Fruit fly (Drosophila melanogaster): ENCODE results near the gene CG8132.
A peak's percentile ranks its signal among the peaks of the same experiment; 100 is the strongest.

CG8132 gene

dm6 chr3R:9424061-9424665 lies 22.9 kb downstream of the CG8132 start (continued):
- no peak for TF ChIP-seq HLHmδ (GFP tag; optimal IDR thresholded peaks at IDR 0.05)
- no peak for TF ChIP-seq CG11504 (tag; optimal IDR thresholded peaks at IDR 0.05)
- TF ChIP-seq ci (GFP tag; IDR thresholded peaks at IDR 0.05): peak; percentile 13; the same call in 1 of the 3 replicates
- peak in 1 of 2 experiments; percentile 25 for TF ChIP-seq Hr78 (GFP tag; optimal IDR thresholded peaks at IDR 0.05)
- no peak for TF ChIP-seq NK7.1 (GFP tag; optimal IDR thresholded peaks at IDR 0.05)

DNA sequence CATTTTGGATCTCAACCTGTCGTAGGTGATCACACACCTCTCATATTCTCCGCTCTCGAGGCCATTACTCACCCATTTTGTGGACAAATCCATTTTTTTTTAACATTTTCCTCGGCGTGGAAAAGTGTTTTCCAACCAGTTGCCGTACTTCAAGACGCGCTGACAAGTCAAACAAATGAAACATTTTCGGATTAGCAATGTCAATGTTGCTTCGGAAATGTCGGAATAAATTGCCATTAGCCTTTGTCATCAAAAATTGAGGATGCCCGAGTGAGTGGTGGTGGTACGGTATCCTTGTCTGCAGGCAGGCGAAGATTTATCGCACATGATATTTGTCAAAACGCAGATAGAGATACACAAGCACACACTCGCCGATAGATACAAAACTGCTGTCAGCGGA lies 26.0 kb downstream of the CG8132 start:
- TF ChIP-seq tap (tag; optimal IDR thresholded peaks at IDR 0.05) (no peak), gt (GFP tag; IDR thresholded peaks at IDR 0.05) (no peak), CG4404 (GFP tag; IDR thresholded peaks at IDR 0.05) (no peak), CG4282 (GFP tag; optimal IDR thresholded peaks at IDR 0.05) (no peak), Myb (GFP tag; optimal IDR thresholded peaks at IDR 0.05) (no peak), her (GFP tag; optimal IDR thresholded peaks at IDR 0.05) (no peak), MTF-1 (GFP tag; optimal IDR thresholded peaks at IDR 0.05; ENCODE audit: borderline replicate concordance) (no peak), ac (GFP tag; optimal IDR thresholded peaks at IDR 0.05) (peak; percentile 3), tll (GFP tag; optimal IDR thresholded peaks at IDR 0.05) (peak in 1 of 2 experiments; percentile 53), ato (GFP tag; IDR thresholded peaks at IDR 0.05; ENCODE audit: partially characterized antibody) (no peak), CG12659 (GFP tag; optimal IDR thresholded peaks at IDR 0.05) (no peak), CG15479 (GFP tag; optimal IDR thresholded peaks at IDR 0.05) (peak; percentile 18), CG3065 (GFP tag; optimal IDR thresholded peaks at IDR 0.05) (no peak), CG2199 (GFP tag; IDR thresholded peaks at IDR 0.05) (peak; percentile 15; the same call in 1 of the 3 replicates), Med (GFP tag) (peak; percentile 20), Trl (optimal IDR thresholded peaks at IDR 0.05) (peak in 1 of 2 experiments; percentile 5), Trl (GFP tag; optimal IDR thresholded peaks at IDR 0.05) (no peak), CG7745 (tag; optimal IDR thresholded peaks at IDR 0.05) (no peak), Neu2 (GFP tag; optimal IDR thresholded peaks at IDR 0.05; ENCODE audit: borderline replicate concordance) (peak; percentile 2), dpn (GFP tag; optimal IDR thresholded peaks at IDR 0.05) (no peak)

dm6 chr3R:9428189-9428699 lies 26.9 kb downstream of the CG8132 start:
- TF ChIP-seq gro (GFP tag; optimal IDR thresholded peaks at IDR 0.05) (peak; percentile 79), CG11504 (tag; optimal IDR thresholded peaks at IDR 0.05) (peak; percentile 27), bowl (GFP tag; IDR thresholded peaks at IDR 0.05) (peak; percentile 47; the same call in 1 of the 2 replicates), exex (tag; optimal IDR thresholded peaks at IDR 0.05) (peak; percentile 38), CG13894 (tag; optimal IDR thresholded peaks at IDR 0.05) (peak; percentile 2), CG12769 (tag; optimal IDR thresholded peaks at IDR 0.05) (peak; percentile 94), Dek (tag; optimal IDR thresholded peaks at IDR 0.05) (no peak), CG7745 (tag; optimal IDR thresholded peaks at IDR 0.05) (peak; percentile 11), CG34422 (GFP tag; IDR thresholded peaks at IDR 0.05) (no peak), Adf1 (GFP tag; IDR thresholded peaks at IDR 0.05) (peak; percentile 40; the same call in 1 of the 2 replicates), BEAF-32 (GFP tag; optimal IDR thresholded peaks at IDR 0.05) (no peak), Sry-δ (GFP tag; optimal IDR thresholded peaks at IDR 0.05) (no peak), CG2202 (tag; optimal IDR thresholded peaks at IDR 0.05) (no peak), gfzf (GFP tag; optimal IDR thresholded peaks at IDR 0.05) (no peak), ftz-f1 (GFP tag; optimal IDR thresholded peaks at IDR 0.05) (peak; percentile 32), CG16813 (GFP tag; IDR thresholded peaks at IDR 0.05; ENCODE audit: partially characterized antibody) (no peak), sc (optimal IDR thresholded peaks at IDR 0.05) (no peak), sc (GFP tag; optimal IDR thresholded peaks at IDR 0.05) (no peak), Lim3 (GFP tag; IDR thresholded peaks at IDR 0.05) (no peak), esg (GFP tag; conservative IDR thresholded peaks at IDR 0.05) (no peak), tgo (GFP tag; IDR thresholded peaks at IDR 0.05) (no peak), Sox100B (GFP tag; optimal IDR thresholded peaks at IDR 0.05) (no peak), Hr39 (optimal IDR thresholded peaks at IDR 0.05) (no peak), CG10267 (tag; optimal IDR thresholded peaks at IDR 0.05) (no peak), z (GFP tag; IDR thresholded peaks at IDR 0.05) (peak; percentile 63; the same call in 2 of the 3 replicates)
